Fruit fly (Drosophila melanogaster): Measurements from ENCODE around the gene CG14626.

DNA sequence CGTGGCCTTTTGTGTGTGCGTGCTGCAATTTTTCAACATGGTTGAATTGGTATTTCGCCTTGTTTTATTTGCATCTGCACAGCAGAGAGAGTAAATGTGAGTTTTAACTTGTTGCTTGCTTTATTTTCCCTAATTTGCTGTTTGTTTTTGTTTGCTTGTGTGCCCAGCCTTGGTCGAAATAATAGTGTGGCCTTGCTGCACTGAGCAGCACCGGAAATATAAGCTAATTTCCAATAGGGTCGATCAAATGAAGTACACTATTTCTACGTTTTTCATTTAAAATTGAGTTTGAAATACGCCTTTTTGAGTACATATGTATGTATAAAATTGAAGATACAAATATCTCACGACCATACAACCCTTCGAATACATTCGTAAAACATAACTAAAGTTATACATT, 32.1 kb downstream of the CG14626 start:
- TF ChIP-seq CTCF (optimal IDR thresholded peaks at IDR 0.05) = no peak
- TF ChIP-seq CG8478 (optimal IDR thresholded peaks at IDR 0.05) = no peak

Data from S2 (cell line).